Fruit fly (Drosophila melanogaster) whole organism, prepupa: ENCODE data around the gene tbc.

Source experiments
- Blimp-1 ChIP-seq: fragments of 200-800 bp; sonication (Bioruptor generic); optimal IDR thresholded peaks from 3 replicates; lab custom pipeline; 2017; ENCODE audit warnings: missing biosample characterization, missing genetic modification characterization, mild to moderate bottlenecking, moderate library complexity, missing genetic modification reagents
- CG10631 ChIP-seq: fragments of 200-800 bp; sonication (Bioruptor generic); optimal IDR thresholded peaks from 2 replicates; lab custom pipeline; 2016; ENCODE audit warnings: missing biosample characterization, missing genetic modification characterization
- CG10669 ChIP-seq: fragments of 200-800 bp; sonication (Bioruptor generic); optimal IDR thresholded peaks from 3 replicates; lab custom pipeline; 2018; ENCODE audit warnings: missing biosample characterization, mild to moderate bottlenecking, missing genetic modification characterization, moderate library complexity
- CG11762 ChIP-seq: fragments of 200-800 bp; sonication (Bioruptor generic); optimal IDR thresholded peaks from 3 replicates; lab custom pipeline; 2016; ENCODE audit warnings: missing biosample characterization, missing genetic modification characterization; ENCODE audit not compliant: insufficient read depth
- CG15336 ChIP-seq: fragments of 200-800 bp; sonication (Bioruptor generic); IDR thresholded peaks from 2 replicates; pipeline ENCODE4 v1.3.6; 2022; ENCODE audit warnings: missing biosample characterization, missing genetic modification characterization
- CG1621 ChIP-seq: fragments of 200-800 bp; sonication (Bioruptor generic); optimal IDR thresholded peaks from 3 replicates; lab custom pipeline; 2018; ENCODE audit warnings: missing biosample characterization, mild to moderate bottlenecking, missing genetic modification characterization
- CG16779 ChIP-seq: fragments of 200-800 bp; sonication (Bioruptor generic); optimal IDR thresholded peaks from 3 replicates; lab custom pipeline; 2017; ENCODE audit warnings: missing biosample characterization, mild to moderate bottlenecking, missing genetic modification characterization
- CG3032 ChIP-seq: fragments of 200-800 bp; optimal IDR thresholded peaks from 2 replicates; lab custom pipeline; 2019; ENCODE audit warnings: missing biosample characterization, mild to moderate bottlenecking, missing genetic modification characterization, moderate library complexity
- CG31627 ChIP-seq: fragments of 200-800 bp; sonication (Bioruptor generic); optimal IDR thresholded peaks from 3 replicates; lab custom pipeline; 2016; ENCODE audit warnings: missing biosample characterization, missing genetic modification characterization
- CG34406 ChIP-seq: fragments of 200-800 bp; sonication (Bioruptor generic); optimal IDR thresholded peaks from 3 replicates; lab custom pipeline; 2016; ENCODE audit warnings: missing biosample characterization, missing genetic modification characterization
- CG3919 ChIP-seq: fragments of 200-800 bp; sonication (Bioruptor generic); optimal IDR thresholded peaks from 3 replicates; lab custom pipeline; 2016; ENCODE audit warnings: missing biosample characterization, missing genetic modification characterization
- CG6163 ChIP-seq: fragments of 200-800 bp; sonication (Bioruptor generic); IDR thresholded peaks from 3 replicates; pipeline ENCODE4 v1.3.6; 2022; ENCODE audit warnings: missing biosample characterization, missing genetic modification characterization
- CG6276 ChIP-seq: fragments of 200-800 bp; sonication (Bioruptor generic); optimal IDR thresholded peaks from 2 replicates; lab custom pipeline; 2017; ENCODE audit warnings: missing biosample characterization, mild to moderate bottlenecking, missing genetic modification characterization
- CG7368 ChIP-seq: fragments of 200-800 bp; sonication (Bioruptor generic); optimal IDR thresholded peaks from 3 replicates; lab custom pipeline; 2016; ENCODE audit warnings: missing biosample characterization, missing genetic modification characterization
- CG8319 ChIP-seq: fragments of 200-800 bp; sonication (Bioruptor generic); optimal IDR thresholded peaks from 3 replicates; lab custom pipeline; 2016; ENCODE audit warnings: missing biosample characterization, missing genetic modification characterization
- CG8632 ChIP-seq: fragments of 200-800 bp; sonication (Bioruptor generic); optimal IDR thresholded peaks from 3 replicates; lab custom pipeline; 2016; ENCODE audit warnings: missing biosample characterization, missing genetic modification characterization
- CG9139 ChIP-seq: fragments of 200-800 bp; sonication (Bioruptor generic); optimal IDR thresholded peaks from 3 replicates; lab custom pipeline; 2017; ENCODE audit warnings: missing biosample characterization, mild to moderate bottlenecking, missing genetic modification characterization
- Eip75B ChIP-seq: fragments of 200-800 bp; sonication (Bioruptor generic); optimal IDR thresholded peaks from 3 replicates; lab custom pipeline; 2016; ENCODE audit warnings: missing biosample characterization, missing genetic modification characterization
- Eip78C ChIP-seq: fragments of 200-800 bp; sonication (Bioruptor generic); peaks from one replicate; lab custom pipeline; 2016; ENCODE audit warnings: missing biosample characterization, missing genetic modification characterization
- Ets21C ChIP-seq: fragments of 200-800 bp; sonication (Bioruptor generic); optimal IDR thresholded peaks from 3 replicates; lab custom pipeline; 2016; ENCODE audit warnings: missing biosample characterization, missing genetic modification characterization
- Ets96B ChIP-seq: fragments of 200-800 bp; optimal IDR thresholded peaks from 2 replicates; lab custom pipeline; 2019; ENCODE audit warnings: missing biosample characterization, mild to moderate bottlenecking, missing genetic modification characterization, moderate library complexity
- Hr39 ChIP-seq: fragments of 200-800 bp; sonication (Bioruptor generic); optimal IDR thresholded peaks from 2 replicates; lab custom pipeline; 2016; ENCODE audit warnings: missing biosample characterization, missing genetic modification characterization
- Hr4 ChIP-seq: fragments of 200-800 bp; sonication (Bioruptor generic); optimal IDR thresholded peaks from 3 replicates; lab custom pipeline; 2016; ENCODE audit warnings: missing biosample characterization, missing genetic modification characterization
- Lpt ChIP-seq: fragments of 200-800 bp; sonication (Bioruptor generic); optimal IDR thresholded peaks from 3 replicates; lab custom pipeline; 2016; ENCODE audit warnings: missing biosample characterization, missing genetic modification characterization
- Met ChIP-seq: fragments of 200-800 bp; sonication (Bioruptor generic); optimal IDR thresholded peaks from 3 replicates; lab custom pipeline; 2016; ENCODE audit warnings: missing biosample characterization, missing genetic modification characterization
- Smox ChIP-seq: fragments of 200-800 bp; sonication (Bioruptor generic); optimal IDR thresholded peaks from 3 replicates; lab custom pipeline; 2016; ENCODE audit warnings: missing biosample characterization, missing genetic modification characterization
- Sox102F ChIP-seq: fragments of 200-800 bp; sonication (Bioruptor generic); optimal IDR thresholded peaks from 2 replicates; lab custom pipeline; 2016; ENCODE audit warnings: missing biosample characterization, mild to moderate bottlenecking, missing genetic modification characterization
- Sox14 ChIP-seq: fragments of 200-800 bp; sonication (Bioruptor generic); optimal IDR thresholded peaks from 3 replicates; lab custom pipeline; 2016; ENCODE audit warnings: missing biosample characterization, missing genetic modification characterization
- achi ChIP-seq: fragments of 200-800 bp; sonication (Bioruptor generic); optimal IDR thresholded peaks from 3 replicates; lab custom pipeline; 2016; ENCODE audit warnings: missing biosample characterization, missing genetic modification characterization
- acj6 ChIP-seq: fragments of 200-800 bp; sonication (Bioruptor generic); optimal IDR thresholded peaks from 3 replicates; lab custom pipeline; 2016; ENCODE audit warnings: missing biosample characterization, missing genetic modification characterization
- cyc ChIP-seq: fragments of 200-800 bp; sonication (Bioruptor generic); optimal IDR thresholded peaks from 3 replicates; lab custom pipeline; 2016; ENCODE audit warnings: missing biosample characterization, missing genetic modification characterization
- dac ChIP-seq: fragments of 200-800 bp; sonication (Bioruptor generic); optimal IDR thresholded peaks from 2 replicates; lab custom pipeline; 2017; ENCODE audit warnings: missing biosample characterization, mild to moderate bottlenecking, missing genetic modification characterization
- dsx ChIP-seq: fragments of 200-800 bp; optimal IDR thresholded peaks from 3 replicates; lab custom pipeline; 2019; ENCODE audit warnings: missing biosample characterization, mild to moderate bottlenecking, missing genetic modification characterization, moderate library complexity; ENCODE audit not compliant: poor library complexity, severe bottlenecking
- esn ChIP-seq: fragments of 200-800 bp; sonication (Bioruptor generic); optimal IDR thresholded peaks from 2 replicates; lab custom pipeline; 2016; ENCODE audit warnings: missing biosample characterization, mild to moderate bottlenecking, missing genetic modification characterization, moderate library complexity
- fd59A ChIP-seq: fragments of 200-800 bp; sonication (Bioruptor generic); optimal IDR thresholded peaks from 2 replicates; lab custom pipeline; 2017; ENCODE audit warnings: missing biosample characterization, mild to moderate bottlenecking, missing genetic modification characterization, missing genetic modification reagents
- fkh ChIP-seq: fragments of 200-800 bp; sonication (Bioruptor generic); optimal IDR thresholded peaks from 3 replicates; lab custom pipeline; 2017; ENCODE audit warnings: missing biosample characterization, mild to moderate bottlenecking, missing genetic modification characterization, moderate library complexity
- lz ChIP-seq: fragments of 200-800 bp; sonication (Bioruptor generic); optimal IDR thresholded peaks from 3 replicates; lab custom pipeline; 2016; ENCODE audit warnings: missing biosample characterization, missing genetic modification characterization
- net ChIP-seq: fragments of 200-800 bp; sonication (Bioruptor generic); optimal IDR thresholded peaks from 3 replicates; lab custom pipeline; 2016; ENCODE audit warnings: missing biosample characterization, missing genetic modification characterization
- pdm3 ChIP-seq: fragments of 200-800 bp; sonication (Bioruptor generic); optimal IDR thresholded peaks from 3 replicates; lab custom pipeline; 2016; ENCODE audit warnings: missing biosample characterization, missing genetic modification characterization
- spab ChIP-seq: fragments of 200-800 bp; sonication (Bioruptor generic); optimal IDR thresholded peaks from 2 replicates; lab custom pipeline; 2017; ENCODE audit warnings: missing biosample characterization, mild to moderate bottlenecking, missing genetic modification characterization, missing genetic modification reagents
- svp ChIP-seq: fragments of 200-800 bp; sonication (Bioruptor generic); peaks from one replicate; lab custom pipeline; 2016; ENCODE audit warnings: missing biosample characterization, missing genetic modification characterization
- topi ChIP-seq: fragments of 200-800 bp; sonication (Bioruptor generic); optimal IDR thresholded peaks from 3 replicates; lab custom pipeline; 2016; ENCODE audit warnings: missing biosample characterization, missing genetic modification characterization
- vri ChIP-seq: fragments of 200-800 bp; sonication (Bioruptor generic); optimal IDR thresholded peaks from 3 replicates; lab custom pipeline; 2016; ENCODE audit warnings: missing biosample characterization, mild to moderate bottlenecking, missing genetic modification characterization

The tbc gene

dm6 chrX:20423158-20423557 lies 26.0 kb upstream of the tbc start:
- TF ChIP-seq CG8319 (GFP tag; lab: Kevin White, UChicago) (no peak), Eip78C (GFP tag; lab: Kevin White, UChicago) (peak; percentile 69), CG15336 (0 out of 2 replicates have a peak, but pooled peaks have one; percentile 8)
- TF ChIP-seq, all 60 proteins: peak for 2

- no peak for TF ChIP-seq dsx (GFP tag; lab: Kevin White, UChicago)
- no peak for TF ChIP-seq CG8632 (GFP tag; lab: Kevin White, UChicago)
- no peak for TF ChIP-seq CG10631
- no peak for TF ChIP-seq CG34406 (GFP tag; lab: Kevin White, UChicago)
- no peak for TF ChIP-seq Ets21C (GFP tag; lab: Kevin White, UChicago)
- TF ChIP-seq CG11762 (GFP tag; lab: Kevin White, UChicago): no peak
- no peak for TF ChIP-seq pdm3 (GFP tag; lab: Kevin White, UChicago)
- TF ChIP-seq topi (GFP tag; lab: Kevin White, UChicago): peak; percentile 31
- TF ChIP-seq CG3919 (GFP tag; lab: Kevin White, UChicago): no peak
- TF ChIP-seq Blimp-1 (GFP tag; lab: Kevin White, UChicago): no peak
- TF ChIP-seq CG6276: no peak
- TF ChIP-seq CG10669: no peak
- TF ChIP-seq Sox14 (GFP tag; lab: Kevin White, UChicago): peak; percentile 53
- no peak for TF ChIP-seq Ets96B
- TF ChIP-seq cyc (GFP tag; lab: Kevin White, UChicago): peak; percentile 25
- no peak for TF ChIP-seq CG1621 (tag; lab: Kevin White, UChicago)
- peak; percentile 19 for TF ChIP-seq acj6 (GFP tag; lab: Kevin White, UChicago)
- TF ChIP-seq lz: peak; percentile 20
- no peak for TF ChIP-seq spab (GFP tag; lab: Kevin White, UChicago)
- no peak for TF ChIP-seq Smox (GFP tag; lab: Kevin White, UChicago)
- no peak for TF ChIP-seq Met
- TF ChIP-seq CG31627 (GFP tag; lab: Kevin White, UChicago): peak; percentile 45
- no peak for TF ChIP-seq Sox102F
- no peak for TF ChIP-seq fd59A (GFP tag; lab: Kevin White, UChicago)
- peak; percentile 33 for TF ChIP-seq esn (GFP tag; lab: Kevin White, UChicago)
- TF ChIP-seq fkh: no peak
- TF ChIP-seq net (GFP tag; lab: Kevin White, UChicago): no peak
- TF ChIP-seq CG9139 (GFP tag; lab: Kevin White, UChicago): no peak
- TF ChIP-seq CG16779 (tag; lab: Kevin White, UChicago): no peak
- no peak for TF ChIP-seq vri (GFP tag; lab: Kevin White, UChicago)
- no peak for TF ChIP-seq CG15336
- TF ChIP-seq Hr4 (GFP tag; lab: Kevin White, UChicago): no peak
- TF ChIP-seq svp (GFP tag; lab: Kevin White, UChicago): no peak
- TF ChIP-seq CG3032 (tag; lab: Kevin White, UChicago): peak; percentile 19
- TF ChIP-seq CG7368 (GFP tag; lab: Kevin White, UChicago): no peak
- no peak for TF ChIP-seq CG6163 (GFP tag; lab: Robert Waterston, UW)
- TF ChIP-seq achi (GFP tag; lab: Kevin White, UChicago): no peak
- TF ChIP-seq Eip75B (GFP tag; lab: Kevin White, UChicago): no peak
- TF ChIP-seq Hr39: peak; percentile 43
- TF ChIP-seq CG8319 (GFP tag; lab: Kevin White, UChicago): no peak
- peak; percentile 62 for TF ChIP-seq Eip78C (GFP tag; lab: Kevin White, UChicago)
- no peak for TF ChIP-seq dac (GFP tag; lab: Kevin White, UChicago)
- TF ChIP-seq Lpt: no peak
Measured at dm6 chrX:20423747-20424165, 25.4 kb upstream of the tbc start, which contains the start of the genes Pp4-19C and cactin. Gene Pp4-19C, minus strand, starts transcription at chrX:20424002. Gene cactin, plus strand, starts transcription at chrX:20424069.
